Worm (Caenorhabditis elegans): ENCODE results near the gene W04B5.3.
A peak's percentile ranks its signal among the peaks of the same experiment; 100 is the strongest.

W04B5.3 gene

DNA sequence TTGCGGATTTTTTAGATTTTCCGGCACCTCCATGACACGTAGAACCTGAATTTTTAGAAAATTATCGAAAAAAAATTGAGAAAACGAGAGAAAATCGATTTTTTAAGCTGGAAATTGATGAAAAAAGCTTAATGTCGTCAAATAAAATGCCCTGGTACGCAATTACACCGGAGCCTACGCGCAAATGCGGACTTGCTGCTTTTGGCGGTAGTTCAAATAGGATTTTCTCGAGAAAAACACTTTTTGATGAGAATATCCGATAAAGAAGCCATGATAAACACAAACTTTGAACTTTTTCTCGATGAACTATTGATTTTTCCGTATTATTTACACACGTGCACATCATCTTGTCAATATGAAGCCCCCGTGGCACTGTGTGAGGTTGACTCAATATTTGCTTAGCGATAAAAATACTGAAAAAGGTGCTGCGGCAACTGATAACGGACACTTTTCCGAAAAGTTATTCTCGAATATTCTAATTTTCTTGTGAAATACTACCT is at the start of gene W04B5.3, which contains the start of gene W04B5.5:
W04B5.3 (plus strand) TSS at position 356 of the 500 bp plus-strand sequence.
W04B5.5 (minus strand) TSS at position 51 of the 500 bp plus-strand sequence.
- TF ChIP-seq F13H6.1 (tag; optimal IDR thresholded peaks at IDR 0.05) (no peak), ceh-6 (GFP tag; optimal IDR thresholded peaks at IDR 0.05) (no peak), nhr-232 (tag; optimal IDR thresholded peaks at IDR 0.05) (no peak), K09A11.1 (tag; optimal IDR thresholded peaks at IDR 0.05; ENCODE audit: insufficient read depth) (no peak), ceh-14 (tag; optimal IDR thresholded peaks at IDR 0.05) (no peak), ceh-48 (tag; optimal IDR thresholded peaks at IDR 0.05) (no peak), pat-9 (tag; optimal IDR thresholded peaks at IDR 0.05) (no peak), ttx-3 (tag; optimal IDR thresholded peaks at IDR 0.05) (no peak), ceh-18 (tag; optimal IDR thresholded peaks at IDR 0.05) (no peak), ceh-31 (tag; optimal IDR thresholded peaks at IDR 0.05) (peak; percentile 13), lim-6 (tag; optimal IDR thresholded peaks at IDR 0.05) (no peak), nfya-1 (tag; optimal IDR thresholded peaks at IDR 0.05) (peak; percentile 57), fkh-10 (GFP tag; optimal IDR thresholded peaks at IDR 0.05) (no peak), C38D4.7 (GFP tag; optimal IDR thresholded peaks at IDR 0.05) (no peak), ztf-16 (tag; optimal IDR thresholded peaks at IDR 0.05) (no peak), pqm-1 (tag; optimal IDR thresholded peaks at IDR 0.05) (no peak), nhr-11 (tag; optimal IDR thresholded peaks at IDR 0.05) (no peak), T23F11.4 (GFP tag; optimal IDR thresholded peaks at IDR 0.05) (no peak), ceh-34 (tag; optimal IDR thresholded peaks at IDR 0.05) (no peak), elt-2 (tag; optimal IDR thresholded peaks at IDR 0.05) (peak; percentile 76), ceh-30 (tag; optimal IDR thresholded peaks at IDR 0.05) (no peak), pros-1 (tag; optimal IDR thresholded peaks at IDR 0.05) (no peak), ref-2 (tag; optimal IDR thresholded peaks at IDR 0.05) (no peak), mec-3 (tag; optimal IDR thresholded peaks at IDR 0.05; ENCODE audit: borderline replicate concordance) (no peak), unc-42 (tag; optimal IDR thresholded peaks at IDR 0.05) (no peak)

- TF ChIP-seq hlh-15 (tag; optimal IDR thresholded peaks at IDR 0.05) (no peak), ceh-6 (GFP tag; optimal IDR thresholded peaks at IDR 0.05) (no peak), unc-42 (tag; optimal IDR thresholded peaks at IDR 0.05) (no peak), nhr-11 (tag; optimal IDR thresholded peaks at IDR 0.05) (no peak), rnt-1 (tag; optimal IDR thresholded peaks at IDR 0.05) (no peak), pax-1 (tag; optimal IDR thresholded peaks at IDR 0.05) (no peak), dve-1 (tag; optimal IDR thresholded peaks at IDR 0.05) (no peak)
These were observed 46.5 kb upstream of the W04B5.3 start, which contains the start of gene H04J21.1 for ce11 chrIII:2371864-2372263. H04J21.1 (minus strand) TSS chrIII:2371964.

ce11 chrIII:2375918-2376317 is 42.4 kb upstream of the W04B5.3 start, which contains the start of gene H14E04.2:
H14E04.2 (plus strand) TSS chrIII:2376193.
- TF ChIP-seq ceh-9 (tag; optimal IDR thresholded peaks at IDR 0.05): no peak
- no peak for TF ChIP-seq unc-3 (GFP tag; conservative IDR thresholded peaks at IDR 0.05)
- TF ChIP-seq unc-3 (tag; optimal IDR thresholded peaks at IDR 0.05): peak; percentile 13
- peak; percentile 28 for TF ChIP-seq unc-42 (tag; optimal IDR thresholded peaks at IDR 0.05)
- no peak for TF ChIP-seq pha-2 (tag; optimal IDR thresholded peaks at IDR 0.05)
- no peak for TF ChIP-seq fkh-6 (tag; optimal IDR thresholded peaks at IDR 0.05)
- TF ChIP-seq ceh-34 (tag; optimal IDR thresholded peaks at IDR 0.05): no peak
- TF ChIP-seq ref-2 (tag; optimal IDR thresholded peaks at IDR 0.05): no peak
- no peak for TF ChIP-seq syd-9 (tag; optimal IDR thresholded peaks at IDR 0.05)
- peak; percentile 47 for TF ChIP-seq nfya-1 (tag; optimal IDR thresholded peaks at IDR 0.05)
- TF ChIP-seq ceh-18 (tag; optimal IDR thresholded peaks at IDR 0.05): no peak
- TF ChIP-seq rnt-1 (tag; optimal IDR thresholded peaks at IDR 0.05): no peak
- peak; percentile 3 for TF ChIP-seq ceh-31 (tag; optimal IDR thresholded peaks at IDR 0.05)
- TF ChIP-seq pat-9 (tag; optimal IDR thresholded peaks at IDR 0.05): no peak
- TF ChIP-seq tbx-7 (tag; optimal IDR thresholded peaks at IDR 0.05): no peak
- TF ChIP-seq sox-2 (GFP tag; IDR thresholded peaks at IDR 0.05): no peak
- TF ChIP-seq ahr-1 (tag; optimal IDR thresholded peaks at IDR 0.05): no peak
- peak; percentile 89 for TF ChIP-seq ceh-48 (tag; optimal IDR thresholded peaks at IDR 0.05)
- no peak for TF ChIP-seq pha-4 (tag; optimal IDR thresholded peaks at IDR 0.05)
- TF ChIP-seq ceh-6 (GFP tag; optimal IDR thresholded peaks at IDR 0.05): no peak
- TF ChIP-seq T23F11.4 (GFP tag; optimal IDR thresholded peaks at IDR 0.05): no peak
- TF ChIP-seq unc-55 (GFP tag; optimal IDR thresholded peaks at IDR 0.05): no peak

Data from whole organism, late embryonic.